Fruit fly (Drosophila melanogaster) whole organism, adult: ENCODE data around the gene tnc.

ENCODE experiments used
- CG11617 ChIP-seq: fragments of 200-800 bp; sonication (Bioruptor generic); optimal IDR thresholded peaks from 2 replicates; lab custom pipeline; 2017; ENCODE audit warnings: mild to moderate bottlenecking, missing biosample characterization, missing genetic modification reagents, missing genetic modification characterization
- CG12768 ChIP-seq: fragments of 200-800 bp; sonication (Bioruptor generic); optimal IDR thresholded peaks from 2 replicates; lab custom pipeline; 2017; ENCODE audit warnings: missing biosample characterization, missing genetic modification characterization, mild to moderate bottlenecking, moderate library complexity, missing genetic modification reagents
- CG14711 ChIP-seq: fragments of 200-800 bp; sonication (Bioruptor generic); optimal IDR thresholded peaks from 2 replicates; lab custom pipeline; 2018; ENCODE audit warnings: missing biosample characterization, mild to moderate bottlenecking, missing genetic modification characterization, moderate library complexity
- CG1620 ChIP-seq: fragments of 200-800 bp; sonication (Bioruptor generic); optimal IDR thresholded peaks from 2 replicates; lab custom pipeline; 2016; ENCODE audit warnings: missing biosample characterization, missing genetic modification characterization
- CG33017 ChIP-seq: fragments of 200-800 bp; sonication (Bioruptor generic); optimal IDR thresholded peaks from 2 replicates; lab custom pipeline; 2018; ENCODE audit warnings: missing biosample characterization, mild to moderate bottlenecking, missing genetic modification characterization, moderate library complexity
- CG5204 ChIP-seq: fragments of 200-800 bp; sonication (Bioruptor generic); optimal IDR thresholded peaks from 2 replicates; lab custom pipeline; 2016; ENCODE audit warnings: missing biosample characterization, missing genetic modification characterization
- CG7045 ChIP-seq: fragments of 200-800 bp; sonication (Bioruptor generic); optimal IDR thresholded peaks from 2 replicates; lab custom pipeline; 2017; ENCODE audit warnings: missing biosample characterization, mild to moderate bottlenecking, missing genetic modification characterization
- CG7101 ChIP-seq: fragments of 200-800 bp; sonication (Bioruptor generic); optimal IDR thresholded peaks from 2 replicates; lab custom pipeline; 2018; ENCODE audit warnings: missing biosample characterization, mild to moderate bottlenecking, missing genetic modification characterization, moderate library complexity
- Clk ChIP-seq: fragments of 200-800 bp; sonication (Bioruptor generic); optimal IDR thresholded peaks from 2 replicates; lab custom pipeline; 2017; ENCODE audit warnings: missing biosample characterization, missing genetic modification characterization
- Crg-1 ChIP-seq: fragments of 200-800 bp; sonication (Bioruptor generic); optimal IDR thresholded peaks from 2 replicates; lab custom pipeline; 2016; ENCODE audit warnings: missing biosample characterization, missing genetic modification characterization
- Hr96 ChIP-seq: fragments of 200-800 bp; sonication (Bioruptor generic); optimal IDR thresholded peaks from 2 replicates; lab custom pipeline; 2016; ENCODE audit warnings: missing biosample characterization, missing genetic modification characterization
- Mnt ChIP-seq: fragments of 200-800 bp; sonication (Bioruptor generic); optimal IDR thresholded peaks from 2 replicates; lab custom pipeline; 2016; ENCODE audit warnings: missing biosample characterization, mild to moderate bottlenecking, missing genetic modification characterization
- bab1 ChIP-seq: fragments of 200-800 bp; sonication (Bioruptor generic); optimal IDR thresholded peaks from 3 replicates; lab custom pipeline; 2019; ENCODE audit warnings: missing biosample characterization, mild to moderate bottlenecking, missing genetic modification characterization, moderate library complexity
- cic ChIP-seq: fragments of 200-800 bp; sonication (Bioruptor generic); optimal IDR thresholded peaks from 2 replicates; lab custom pipeline; 2017; ENCODE audit warnings: missing biosample characterization, mild to moderate bottlenecking, missing genetic modification characterization, moderate library complexity
- cnc ChIP-seq, 2 experiments: fragments of >200 bp; optimal IDR thresholded peaks; 2 replicates each; lab custom pipeline; 2017
- kay ChIP-seq: fragments of 200-800 bp; sonication (Bioruptor generic); peaks from one replicate; lab custom pipeline; 2016; ENCODE audit warnings: missing biosample characterization, missing genetic modification characterization, borderline replicate concordance
- ovo ChIP-seq: fragments of 200-800 bp; sonication (Bioruptor generic); optimal IDR thresholded peaks from 2 replicates; lab custom pipeline; 2016; ENCODE audit warnings: missing biosample characterization, missing genetic modification characterization
- pad ChIP-seq: fragments of 200-800 bp; sonication (Bioruptor generic); optimal IDR thresholded peaks from 3 replicates; lab custom pipeline; 2017; ENCODE audit warnings: missing biosample characterization, missing genetic modification characterization, mild to moderate bottlenecking, moderate library complexity, missing genetic modification reagents
- tj ChIP-seq: fragments of 200-800 bp; sonication (Bioruptor generic); optimal IDR thresholded peaks from 3 replicates; lab custom pipeline; 2017; ENCODE audit warnings: missing biosample characterization, mild to moderate bottlenecking, missing genetic modification characterization, moderate library complexity
- toe ChIP-seq: fragments of 200-800 bp; sonication (Bioruptor generic); optimal IDR thresholded peaks from 2 replicates; lab custom pipeline; 2016; ENCODE audit warnings: missing biosample characterization, missing genetic modification characterization

Gene tnc

dm6 chr3R:25002257-25002656 lies 18.1 kb downstream of the tnc start:
- TF ChIP-seq cnc (optimal IDR thresholded peaks at IDR 0.05; lab: Kevin White, UChicago) (no peak), CG14711 (tag; lab: Kevin White, UChicago) (no peak), CG11617 (GFP tag; lab: Kevin White, UChicago) (no peak), Clk (GFP tag; lab: Kevin White, UChicago) (no peak), Crg-1 (GFP tag; lab: Kevin White, UChicago) (no peak)

dm6 chr3R:25004064-25004463 lies 19.9 kb downstream of the tnc start:
- no peak for TF ChIP-seq CG12768 (GFP tag; lab: Kevin White, UChicago)
- no peak for TF ChIP-seq Crg-1 (GFP tag; lab: Kevin White, UChicago)
- no peak for TF ChIP-seq CG14711 (tag; lab: Kevin White, UChicago)
- no peak for TF ChIP-seq CG7101 (tag; lab: Kevin White, UChicago)

- TF ChIP-seq toe (GFP tag; lab: Kevin White, UChicago) (no peak), CG11617 (GFP tag; lab: Kevin White, UChicago) (no peak), kay (GFP tag; lab: Kevin White, UChicago) (no peak), CG7101 (tag; lab: Kevin White, UChicago) (no peak), ovo (GFP tag; lab: Kevin White, UChicago) (no peak), CG7045 (GFP tag; lab: Kevin White, UChicago) (no peak), cic (no peak), CG33017 (no peak), CG12768 (GFP tag; lab: Kevin White, UChicago) (no peak), cnc (optimal IDR thresholded peaks at IDR 0.05; lab: Kevin White, UChicago) (no peak), bab1 (GFP tag; lab: Kevin White, UChicago) (no peak), CG5204 (GFP tag; lab: Kevin White, UChicago) (no peak), Hr96 (GFP tag; lab: Kevin White, UChicago) (no peak), Mnt (GFP tag; lab: Kevin White, UChicago) (no peak), Crg-1 (GFP tag; lab: Kevin White, UChicago) (no peak), Clk (GFP tag; lab: Kevin White, UChicago) (no peak), pad (GFP tag; lab: Kevin White, UChicago) (no peak)
Measured at dm6 chr3R:25004763-25005162, 20.6 kb downstream of the tnc start.

- TF ChIP-seq Mnt (GFP tag; lab: Kevin White, UChicago) (no peak), toe (GFP tag; lab: Kevin White, UChicago) (no peak), CG7101 (tag; lab: Kevin White, UChicago) (no peak), CG14711 (tag; lab: Kevin White, UChicago) (no peak), CG33017 (no peak), Crg-1 (GFP tag; lab: Kevin White, UChicago) (no peak), cic (no peak)
Measured at dm6 chr3R:25005748-25006147, 21.6 kb downstream of the tnc start.

- no peak for TF ChIP-seq Hr96 (GFP tag; lab: Kevin White, UChicago)
- TF ChIP-seq Mnt (GFP tag; lab: Kevin White, UChicago): no peak
- no peak for TF ChIP-seq CG33017
- no peak for TF ChIP-seq cic
- no peak for TF ChIP-seq CG11617 (GFP tag; lab: Kevin White, UChicago)
- no peak for TF ChIP-seq CG7045 (GFP tag; lab: Kevin White, UChicago)
- TF ChIP-seq CG1620 (GFP tag; lab: Kevin White, UChicago): no peak
- no peak for TF ChIP-seq Clk (GFP tag; lab: Kevin White, UChicago)
- TF ChIP-seq tj (GFP tag; lab: Kevin White, UChicago): no peak
- TF ChIP-seq ovo (GFP tag; lab: Kevin White, UChicago): no peak
- no peak for TF ChIP-seq kay (GFP tag; lab: Kevin White, UChicago)
- TF ChIP-seq CG7101 (tag; lab: Kevin White, UChicago): no peak
- TF ChIP-seq cnc (optimal IDR thresholded peaks at IDR 0.05; lab: Kevin White, UChicago): no peak
- TF ChIP-seq CG14711 (tag; lab: Kevin White, UChicago): no peak
- TF ChIP-seq CG12768 (GFP tag; lab: Kevin White, UChicago): no peak
- no peak for TF ChIP-seq toe (GFP tag; lab: Kevin White, UChicago)
- no peak for TF ChIP-seq bab1 (GFP tag; lab: Kevin White, UChicago)
Measured at dm6 chr3R:25009745-25010446, 25.7 kb downstream of the tnc start.

dm6 chr3R:25012016-25012415 lies 27.8 kb downstream of the tnc start:
- TF ChIP-seq Crg-1 (GFP tag; lab: Kevin White, UChicago): no peak
- no peak for TF ChIP-seq kay (GFP tag; lab: Kevin White, UChicago)
- TF ChIP-seq CG33017: no peak
- no peak for TF ChIP-seq CG11617 (GFP tag; lab: Kevin White, UChicago)
- no peak for TF ChIP-seq cic
- no peak for TF ChIP-seq toe (GFP tag; lab: Kevin White, UChicago)
- TF ChIP-seq tj (GFP tag; lab: Kevin White, UChicago): no peak
- TF ChIP-seq ovo (GFP tag; lab: Kevin White, UChicago): no peak
- no peak for TF ChIP-seq cnc (optimal IDR thresholded peaks at IDR 0.05; lab: Kevin White, UChicago)
- TF ChIP-seq CG5204 (GFP tag; lab: Kevin White, UChicago): no peak
- TF ChIP-seq bab1 (GFP tag; lab: Kevin White, UChicago): no peak
- no peak for TF ChIP-seq CG7045 (GFP tag; lab: Kevin White, UChicago)
- TF ChIP-seq CG1620 (GFP tag; lab: Kevin White, UChicago): no peak
- no peak for TF ChIP-seq CG7101 (tag; lab: Kevin White, UChicago)
- TF ChIP-seq Mnt (GFP tag; lab: Kevin White, UChicago): no peak
- no peak for TF ChIP-seq CG14711 (tag; lab: Kevin White, UChicago)
